Fruit fly (Drosophila melanogaster): Measurements from ENCODE around the gene S1P.

The S1P gene

dm6 chr3L:21652768-21653167, 35.6 kb upstream of the S1P start (continued):
- TF ChIP-seq CG6254 (GFP tag; optimal IDR thresholded peaks at IDR 0.05) (no peak), tup (GFP tag; optimal IDR thresholded peaks at IDR 0.05) (no peak), bab2 (GFP tag; optimal IDR thresholded peaks at IDR 0.05) (peak; percentile 74), org-1 (GFP tag; optimal IDR thresholded peaks at IDR 0.05) (no peak), CG12769 (tag; optimal IDR thresholded peaks at IDR 0.05) (peak; percentile 56), CG12219 (GFP tag; optimal IDR thresholded peaks at IDR 0.05) (peak; percentile 10), YL-1 (GFP tag; optimal IDR thresholded peaks at IDR 0.05) (no peak), Vsx1 (GFP tag; optimal IDR thresholded peaks at IDR 0.05) (no peak), Dbx (GFP tag; IDR thresholded peaks at IDR 0.05) (peak; percentile 81), br (optimal IDR thresholded peaks at IDR 0.05) (no peak), CG14965 (GFP tag; optimal IDR thresholded peaks at IDR 0.05; ENCODE audit: borderline replicate concordance) (peak; percentile 75), prd (optimal IDR thresholded peaks at IDR 0.05) (no peak), prd (GFP tag; IDR thresholded peaks at IDR 0.05) (peak; percentile 63; the same call in 2 of the 3 replicates), salm (tag; optimal IDR thresholded peaks at IDR 0.05) (no peak), vvl (GFP tag; IDR thresholded peaks at IDR 0.05) (peak; percentile 74), CG11093 (GFP tag; IDR thresholded peaks at IDR 0.05) (no peak), Blimp-1 (GFP tag; optimal IDR thresholded peaks at IDR 0.05) (peak; percentile 50), CG4424 (GFP tag; optimal IDR thresholded peaks at IDR 0.05) (peak; percentile 75), CG4282 (GFP tag; optimal IDR thresholded peaks at IDR 0.05) (no peak), Optix (GFP tag; IDR thresholded peaks at IDR 0.05) (peak; percentile 65), lilli (GFP tag; optimal IDR thresholded peaks at IDR 0.05) (peak; percentile 79), Aef1 (GFP tag; IDR thresholded peaks at IDR 0.05) (peak; percentile 66), CG16863 (GFP tag; optimal IDR thresholded peaks at IDR 0.05) (peak; percentile 72), Trl (optimal IDR thresholded peaks at IDR 0.05) (no peak), Trl (GFP tag; optimal IDR thresholded peaks at IDR 0.05) (peak; percentile 80), CG3838 (GFP tag; optimal IDR thresholded peaks at IDR 0.05) (peak; percentile 23), CG12155 (GFP tag; optimal IDR thresholded peaks at IDR 0.05) (peak; percentile 60), CG4730 (GFP tag; IDR thresholded peaks at IDR 0.05) (0 out of 2 replicates have a peak, but pooled peaks have one; percentile 18), CG6765 (GFP tag; optimal IDR thresholded peaks at IDR 0.05) (no peak), CG10431 (GFP tag; optimal IDR thresholded peaks at IDR 0.05) (no peak), Six4 (GFP tag; optimal IDR thresholded peaks at IDR 0.05) (peak; percentile 59), CG1832 (GFP tag; optimal IDR thresholded peaks at IDR 0.05) (no peak), CG5953 (GFP tag; IDR thresholded peaks at IDR 0.05) (peak; percentile 7; the same call in 1 of the 2 replicates), NfI (GFP tag; optimal IDR thresholded peaks at IDR 0.05) (peak; percentile 75), H2.0 (GFP tag; IDR thresholded peaks at IDR 0.05) (peak; percentile 63), run (tag; optimal IDR thresholded peaks at IDR 0.05) (no peak), Sox102F (GFP tag; optimal IDR thresholded peaks at IDR 0.05) (peak; percentile 81), CG4328 (GFP tag; optimal IDR thresholded peaks at IDR 0.05) (peak; percentile 33), Neu2 (GFP tag; optimal IDR thresholded peaks at IDR 0.05; ENCODE audit: borderline replicate concordance) (no peak), Meics (GFP tag; optimal IDR thresholded peaks at IDR 0.05) (peak; percentile 67), zen (tag; optimal IDR thresholded peaks at IDR 0.05) (peak; percentile 81), emc (GFP tag; optimal IDR thresholded peaks at IDR 0.05) (no peak), CG13775 (GFP tag; optimal IDR thresholded peaks at IDR 0.05) (peak; percentile 25), E2f2 (GFP tag; IDR thresholded peaks at IDR 0.05) (peak; percentile 46; the same call in 1 of the 2 replicates), Ets65A (GFP tag) (peak; percentile 97), Gug (GFP tag; IDR thresholded peaks at IDR 0.05) (peak; percentile 70), kay (GFP tag; optimal IDR thresholded peaks at IDR 0.05) (peak; percentile 60), CG4707 (GFP tag; optimal IDR thresholded peaks at IDR 0.05) (peak; percentile 36), Dip2 (GFP tag; IDR thresholded peaks at IDR 0.05) (peak; percentile 91), Xrp1 (GFP tag; IDR thresholded peaks at IDR 0.05) (no peak), CG31388 (GFP tag; optimal IDR thresholded peaks at IDR 0.05) (peak; percentile 31), sqz (GFP tag; optimal IDR thresholded peaks at IDR 0.05) (no peak)
